Worm (Caenorhabditis elegans) whole organism, L3 larva: ENCODE measurements around the gene Y46H3A.5.

ENCODE experiments used
- R02D3.7 ChIP-seq: fragments of 150-350 bp; optimal IDR thresholded peaks from 2 replicates; lab custom pipeline; 2014; ENCODE audit warnings: missing biosample characterization, missing genetic modification characterization
- ZK546.5 ChIP-seq: sonication (generic microtip); optimal IDR thresholded peaks from 2 replicates; lab custom pipeline; 2017; ENCODE audit warnings: missing biosample characterization, missing genetic modification characterization
- ama-1 ChIP-seq: fragments of 150-350 bp; optimal IDR thresholded peaks from 2 replicates; lab custom pipeline; 2018
- ceh-16 ChIP-seq: sonication (generic microtip); optimal IDR thresholded peaks from 2 replicates; lab custom pipeline; 2017; ENCODE audit warnings: missing biosample characterization, missing genetic modification characterization
- ceh-28 ChIP-seq: fragments of 150-350 bp; optimal IDR thresholded peaks from 2 replicates; lab custom pipeline; 2014; ENCODE audit warnings: missing biosample characterization, missing genetic modification reagents, missing genetic modification characterization
- ceh-82 ChIP-seq: fragments of 150-350 bp; optimal IDR thresholded peaks from 2 replicates; lab custom pipeline; 2014; ENCODE audit warnings: missing biosample characterization, missing genetic modification characterization
- egl-5 ChIP-seq: fragments of 150-350 bp; optimal IDR thresholded peaks from 2 replicates; lab custom pipeline; 2017; ENCODE audit warnings: missing biosample characterization, missing genetic modification reagents, missing genetic modification characterization, inconsistent platforms
- elt-1 ChIP-seq: fragments of 150-350 bp; optimal IDR thresholded peaks from 2 replicates; lab custom pipeline; 2014; ENCODE audit warnings: missing biosample characterization, missing genetic modification characterization
- elt-2 ChIP-seq: sonication (generic microtip); optimal IDR thresholded peaks from 2 replicates; lab custom pipeline; 2016; ENCODE audit warnings: missing genetic modification reagents, mild to moderate bottlenecking, missing genetic modification characterization, missing compliant biosample characterization
- elt-3 ChIP-seq, 3 experiments: fragments of 150-350 bp in 1 of 3; sonication (generic microtip) in 2 of 3; optimal IDR thresholded peaks; 2 replicates in 2 of 3; 4 replicates in 1 of 3; lab custom pipeline; 2014 to 2017; ENCODE audit warnings: missing biosample characterization in 3 of 3, missing genetic modification characterization in 3 of 3
- eor-1 ChIP-seq, 2 experiments: fragments of 150-350 bp; optimal IDR thresholded peaks; 2 replicates each; lab custom pipeline; 2014 to 2018; ENCODE audit warnings: missing biosample characterization in 2 of 2, missing genetic modification characterization in 2 of 2
- fkh-10 ChIP-seq: sonication (generic microtip); optimal IDR thresholded peaks from 2 replicates; lab custom pipeline; 2017; ENCODE audit warnings: missing biosample characterization, missing genetic modification reagents, missing genetic modification characterization
- fkh-2 ChIP-seq: fragments of 150-350 bp; optimal IDR thresholded peaks from 2 replicates; lab custom pipeline; 2014; ENCODE audit warnings: missing biosample characterization, missing genetic modification reagents, missing genetic modification characterization
- fos-1 ChIP-seq: fragments of 150-350 bp; optimal IDR thresholded peaks from 2 replicates; lab custom pipeline; 2014; ENCODE audit warnings: missing biosample characterization, missing genetic modification characterization
- hmg-11 ChIP-seq: sonication (generic microtip); optimal IDR thresholded peaks from 2 replicates; lab custom pipeline; 2016; ENCODE audit warnings: missing genetic modification characterization, missing compliant biosample characterization
- lin-39 ChIP-seq: fragments of 150-350 bp; optimal IDR thresholded peaks from 2 replicates; lab custom pipeline; 2018; ENCODE audit warnings: missing biosample characterization, missing genetic modification reagents, missing genetic modification characterization
- lsy-12 ChIP-seq: sonication (generic microtip); optimal IDR thresholded peaks from 2 replicates; lab custom pipeline; 2016; ENCODE audit warnings: mild to moderate bottlenecking, missing genetic modification characterization, missing compliant biosample characterization
- mdl-1 ChIP-seq: fragments of 150-350 bp; optimal IDR thresholded peaks from 2 replicates; lab custom pipeline; 2014; ENCODE audit warnings: missing biosample characterization, missing genetic modification characterization
- mml-1 ChIP-seq: fragments of 150-350 bp; sonication (generic microtip); optimal IDR thresholded peaks from 3 replicates; lab custom pipeline; 2014; ENCODE audit warnings: missing biosample characterization, missing genetic modification characterization
- nfya-1 ChIP-seq: sonication (generic microtip); optimal IDR thresholded peaks from 2 replicates; lab custom pipeline; 2017; ENCODE audit warnings: missing genetic modification characterization, mild to moderate bottlenecking, missing compliant biosample characterization, antibody characterized with exemption, moderate library complexity; ENCODE audit not compliant: insufficient read depth
- nhr-11 ChIP-seq: fragments of 150-350 bp; optimal IDR thresholded peaks from 2 replicates; lab custom pipeline; 2014; ENCODE audit warnings: missing biosample characterization, missing genetic modification characterization
- nhr-12 ChIP-seq: fragments of 150-350 bp; optimal IDR thresholded peaks from 2 replicates; lab custom pipeline; 2014; ENCODE audit warnings: missing biosample characterization, missing genetic modification characterization
- nhr-23 ChIP-seq: fragments of 150-350 bp; optimal IDR thresholded peaks from 2 replicates; lab custom pipeline; 2014; ENCODE audit warnings: missing biosample characterization, missing genetic modification reagents, missing genetic modification characterization
- nhr-25 ChIP-seq: sonication (generic microtip); optimal IDR thresholded peaks from 2 replicates; lab custom pipeline; 2017; ENCODE audit warnings: missing biosample characterization, missing genetic modification characterization
- nhr-43 ChIP-seq: sonication (generic microtip); optimal IDR thresholded peaks from 2 replicates; lab custom pipeline; 2016; ENCODE audit warnings: mild to moderate bottlenecking, missing genetic modification characterization, missing compliant biosample characterization; ENCODE audit not compliant: poor library complexity, severe bottlenecking
- nhr-67 ChIP-seq: fragments of 150-350 bp; optimal IDR thresholded peaks from 2 replicates; lab custom pipeline; 2014; ENCODE audit warnings: missing biosample characterization, missing genetic modification characterization
- pha-4 ChIP-seq: fragments of 150-350 bp; optimal IDR thresholded peaks from 2 replicates; lab custom pipeline; 2014; ENCODE audit warnings: missing biosample characterization, missing genetic modification reagents, missing genetic modification characterization
- pqm-1 ChIP-seq: fragments of 150-350 bp; optimal IDR thresholded peaks from 2 replicates; lab custom pipeline; 2017; ENCODE audit warnings: missing biosample characterization, missing genetic modification characterization, inconsistent platforms
- sea-2 ChIP-seq: fragments of 150-350 bp; sonication (generic microtip); optimal IDR thresholded peaks from 4 replicates; lab custom pipeline; 2014; ENCODE audit warnings: missing biosample characterization, missing genetic modification reagents, missing genetic modification characterization
- skn-1 ChIP-seq: fragments of 150-350 bp; optimal IDR thresholded peaks from 2 replicates; lab custom pipeline; 2014; ENCODE audit warnings: missing biosample characterization, missing genetic modification characterization
- snpc-4 ChIP-seq: fragments of 150-350 bp; optimal IDR thresholded peaks from 2 replicates; lab custom pipeline; 2014; ENCODE audit warnings: missing biosample characterization, missing genetic modification characterization
- tbx-2 ChIP-seq: sonication (generic microtip); optimal IDR thresholded peaks from 2 replicates; lab custom pipeline; 2016; ENCODE audit warnings: mild to moderate bottlenecking, missing genetic modification characterization, missing compliant biosample characterization
- unc-39 ChIP-seq: sonication (generic microtip); optimal IDR thresholded peaks from 4 replicates; lab custom pipeline; 2017; ENCODE audit warnings: missing biosample characterization, missing genetic modification characterization
- zag-1 ChIP-seq: fragments of 150-350 bp; optimal IDR thresholded peaks from 2 replicates; lab custom pipeline; 2014; ENCODE audit warnings: missing biosample characterization, missing genetic modification characterization
- ztf-11 ChIP-seq: fragments of 150-350 bp; optimal IDR thresholded peaks from 2 replicates; lab custom pipeline; 2014; ENCODE audit warnings: missing biosample characterization, missing genetic modification characterization

Y46H3A.5 gene

ce11 chrV:1820016-1820415, 5.3 kb upstream of the Y46H3A.5 start:
- TF ChIP-seq snpc-4 (no peak), mdl-1 (tag; lab: Kevin White, UChicago) (no peak), fkh-10 (GFP tag; lab: Kevin White, UChicago) (no peak), pqm-1 (tag; lab: Kevin White, UChicago) (no peak), nhr-43 (no peak), ztf-11 (no peak), elt-2 (tag; lab: Kevin White, UChicago) (no peak), ama-1 (lab: Kevin White, UChicago) (no peak), unc-39 (tag; lab: Kevin White, UChicago) (no peak), sea-2 (GFP tag; lab: Kevin White, UChicago) (no peak)

- TF ChIP-seq elt-3 (tag; optimal IDR thresholded peaks at IDR 0.05; lab: Kevin White, UChicago) (no peak), nhr-11 (no peak)
These were observed 3.6 kb downstream of the Y46H3A.5 start, which contains the start of gene Y46H3A.4 for ce11 chrV:1811035-1811434. Gene Y46H3A.4, minus strand, starts transcription at chrV:1811135.

ce11 chrV:1807160-1807559, 7.5 kb downstream of the Y46H3A.5 start, which contains the start of gene srt-42:
Gene srt-42, plus strand, starts transcription at chrV:1807460.
- TF ChIP-seq fkh-10 (GFP tag; lab: Kevin White, UChicago) (no peak), R02D3.7 (no peak), ceh-28 (tag; lab: Kevin White, UChicago) (no peak), eor-1 (tag; optimal IDR thresholded peaks at IDR 0.05; lab: Kevin White, UChicago) (no peak), mdl-1 (tag; lab: Kevin White, UChicago) (no peak), pha-4 (tag; lab: Kevin White, UChicago) (no peak), nhr-12 (tag; lab: Kevin White, UChicago) (no peak), hmg-11 (tag; lab: Kevin White, UChicago) (no peak), ceh-16 (no peak)

ce11 chrV:1805724-1806316, 8.9 kb downstream of the Y46H3A.5 start:
- TF ChIP-seq pha-4 (tag; lab: Kevin White, UChicago) = peak; percentile 49
- TF ChIP-seq egl-5 (tag; lab: Kevin White, UChicago) = peak; percentile 19
- peak; percentile 30 for TF ChIP-seq nfya-1
- no peak for TF ChIP-seq tbx-2 (tag; lab: Kevin White, UChicago)
- no peak for TF ChIP-seq nhr-67 (tag; lab: Kevin White, UChicago)
- TF ChIP-seq ceh-16 = no peak
- no peak for TF ChIP-seq mml-1 (tag; lab: Kevin White, UChicago)
- no peak for TF ChIP-seq fos-1 (tag; lab: Kevin White, UChicago)
- TF ChIP-seq ceh-82 (tag; lab: Kevin White, UChicago) = no peak
- peak; percentile 13 for TF ChIP-seq nhr-25 (tag; lab: Kevin White, UChicago)
- no peak for TF ChIP-seq fkh-2
- TF ChIP-seq nhr-23 = no peak
- TF ChIP-seq ama-1 (lab: Kevin White, UChicago) = peak; percentile 92
- no peak for TF ChIP-seq elt-1 (tag; lab: Kevin White, UChicago)
- TF ChIP-seq zag-1 (tag; lab: Kevin White, UChicago) = no peak

ce11 chrV:1804645-1805559, 9.8 kb downstream of the Y46H3A.5 start, which contains the start of the genes hsp-16.2 and hsp-16.41:
Gene hsp-16.2, minus strand, starts transcription at chrV:1804957.
Gene hsp-16.41, plus strand, starts transcription at chrV:1805178.
- TF ChIP-seq pha-4 (tag; lab: Kevin White, UChicago) (peak; percentile 62), pqm-1 (tag; lab: Kevin White, UChicago) (no peak), nfya-1 (peak; percentile 81), skn-1 (peak; percentile 40), ZK546.5 (tag; lab: Kevin White, UChicago) (no peak), fkh-2 (no peak), egl-5 (tag; lab: Kevin White, UChicago) (no peak), hmg-11 (tag; lab: Kevin White, UChicago) (peak; percentile 29), ama-1 (lab: Kevin White, UChicago) (peak; percentile 95), lsy-12 (tag; lab: Kevin White, UChicago) (peak; percentile 46), zag-1 (tag; lab: Kevin White, UChicago) (no peak), sea-2 (GFP tag; lab: Kevin White, UChicago) (peak; percentile 65), eor-1 (tag; optimal IDR thresholded peaks at IDR 0.05; lab: Kevin White, UChicago) (peak in 1 of 2 experiments; percentile 69), elt-2 (tag; lab: Kevin White, UChicago) (peak; percentile 28), lin-39 (peak; percentile 49), ceh-82 (tag; lab: Kevin White, UChicago) (no peak), nhr-25 (tag; lab: Kevin White, UChicago) (peak; percentile 6), ceh-28 (tag; lab: Kevin White, UChicago) (no peak), unc-39 (tag; lab: Kevin White, UChicago) (no peak)
